Fruit fly (Drosophila melanogaster) S2 (cell line): ENCODE results near the gene r-l.

Source experiments
- CG8478 ChIP-seq: fragments of >200 bp; optimal IDR thresholded peaks from 2 replicates; lab custom pipeline; 2018
- CTCF ChIP-seq, 2 experiments: fragments of >200 bp; optimal IDR thresholded peaks; 2 replicates each; lab custom pipeline; 2018

r-l gene

dm6 chr3R:21073141-21073540, at the start of gene r-l:
TSS of gene r-l (minus strand) at chr3R:21073319.
- peak; percentile 30 to 49 for TF ChIP-seq CTCF (optimal IDR thresholded peaks at IDR 0.05; lab: Kevin White, UChicago)
- TF ChIP-seq CG8478 (lab: Kevin White, UChicago): no peak

DNA sequence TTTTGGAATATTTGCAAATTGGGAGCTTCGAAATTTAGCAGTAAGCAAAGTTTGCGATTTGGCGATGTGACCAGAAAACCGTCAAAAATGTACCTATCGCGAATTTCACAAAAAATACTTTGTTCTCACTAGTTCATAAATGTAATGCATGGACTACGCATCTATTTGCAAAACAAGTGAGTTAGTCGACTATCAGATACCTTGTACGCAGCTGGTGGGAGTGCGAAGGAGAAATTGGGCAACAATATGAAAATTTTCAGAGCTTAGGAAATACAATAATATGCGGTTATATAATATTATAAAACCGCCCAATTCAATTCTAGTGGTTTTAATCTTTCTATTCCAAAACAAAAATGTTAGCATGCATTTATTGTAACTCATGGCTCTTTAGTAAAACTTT, 45.7 kb upstream of the r-l start, which contains the start of gene Bdbt:
Bdbt (minus strand) TSS at position 73 of the 400 bp plus-strand sequence.
- TF ChIP-seq CG8478 (lab: Kevin White, UChicago): no peak
- no peak for TF ChIP-seq CTCF (optimal IDR thresholded peaks at IDR 0.05; lab: Kevin White, UChicago)

dm6 chr3R:21116057-21116456, 42.9 kb upstream of the r-l start, which contains the start of gene ppan:
TSS of gene ppan (plus strand) at chr3R:21116254.
- TF ChIP-seq CTCF (optimal IDR thresholded peaks at IDR 0.05; lab: Kevin White, UChicago): no peak
- no peak for TF ChIP-seq CG8478 (lab: Kevin White, UChicago)

DNA sequence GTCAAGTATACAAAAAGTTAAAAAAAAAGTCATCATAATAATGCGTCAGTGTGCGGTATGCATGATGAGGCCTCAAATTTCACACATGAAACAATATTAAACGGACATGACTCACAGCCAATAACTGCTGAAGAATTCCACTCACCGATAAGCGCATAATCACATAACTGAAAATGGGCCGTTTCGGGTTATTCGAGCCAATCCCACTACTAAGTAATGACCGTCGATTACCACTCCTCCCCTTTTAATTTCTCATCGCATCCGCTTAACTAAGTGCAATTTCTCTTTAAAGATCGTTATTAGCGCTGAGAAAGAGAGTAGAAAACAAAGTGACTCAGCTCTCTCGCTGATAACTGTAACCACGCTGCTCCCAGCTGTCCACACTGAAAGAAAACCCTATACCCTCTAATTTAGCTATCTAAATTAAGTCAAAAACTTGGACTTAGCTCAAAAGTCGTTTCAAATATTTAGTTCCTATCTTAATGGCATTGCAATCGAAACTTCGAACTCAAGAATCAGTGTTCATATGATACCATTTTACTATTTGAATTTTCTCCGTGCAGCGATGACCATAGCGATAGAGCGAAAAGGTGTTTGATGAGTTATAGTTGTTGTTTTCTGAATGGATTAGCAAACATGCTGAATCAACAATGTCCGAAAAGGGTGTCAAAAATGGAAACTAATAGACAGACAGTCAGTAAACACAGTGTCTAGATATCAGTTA, 39.8 kb upstream of the r-l start:
- TF ChIP-seq CTCF (optimal IDR thresholded peaks at IDR 0.05; lab: Kevin White, UChicago): no peak
- no peak for TF ChIP-seq CG8478 (lab: Kevin White, UChicago)

DNA sequence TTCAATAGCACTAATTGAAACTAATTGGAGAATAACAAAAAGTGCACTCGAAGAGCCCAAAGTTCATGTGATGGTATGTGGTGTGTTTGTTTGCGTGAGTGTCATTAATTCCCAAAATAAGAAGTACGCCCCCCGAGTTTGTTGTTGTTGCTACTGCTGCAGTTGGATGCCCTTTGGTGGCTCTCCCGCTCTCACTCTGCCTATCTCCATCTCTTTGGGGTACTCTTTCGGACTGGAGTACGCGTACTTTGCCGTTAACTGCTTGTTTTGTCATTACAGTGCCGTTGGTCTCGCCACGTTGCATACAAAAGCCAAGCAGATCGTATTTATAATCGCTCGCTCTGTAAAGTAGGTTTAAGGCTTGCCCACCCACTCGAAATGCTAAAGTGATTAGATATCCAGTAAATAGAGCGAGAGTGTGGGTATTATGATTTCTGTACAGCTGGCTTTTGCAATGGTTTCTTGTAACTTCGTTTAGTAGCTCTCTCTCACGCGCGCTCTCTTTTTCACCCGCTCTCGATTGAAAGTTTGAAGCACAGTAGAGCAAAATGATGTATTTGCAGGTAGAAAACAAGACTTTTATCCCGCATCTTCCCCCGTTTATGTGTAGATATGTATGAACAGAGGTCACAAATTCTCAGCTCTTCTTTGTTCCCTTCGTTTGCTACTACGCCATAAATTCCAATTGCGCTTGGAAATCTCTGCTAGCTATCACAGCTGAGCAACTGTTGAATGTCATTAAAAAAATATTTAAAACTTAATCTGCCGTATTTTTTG, 39.0 kb upstream of the r-l start:
- TF ChIP-seq CG8478 (lab: Kevin White, UChicago) (no peak), CTCF (optimal IDR thresholded peaks at IDR 0.05; lab: Kevin White, UChicago) (no peak)

DNA sequence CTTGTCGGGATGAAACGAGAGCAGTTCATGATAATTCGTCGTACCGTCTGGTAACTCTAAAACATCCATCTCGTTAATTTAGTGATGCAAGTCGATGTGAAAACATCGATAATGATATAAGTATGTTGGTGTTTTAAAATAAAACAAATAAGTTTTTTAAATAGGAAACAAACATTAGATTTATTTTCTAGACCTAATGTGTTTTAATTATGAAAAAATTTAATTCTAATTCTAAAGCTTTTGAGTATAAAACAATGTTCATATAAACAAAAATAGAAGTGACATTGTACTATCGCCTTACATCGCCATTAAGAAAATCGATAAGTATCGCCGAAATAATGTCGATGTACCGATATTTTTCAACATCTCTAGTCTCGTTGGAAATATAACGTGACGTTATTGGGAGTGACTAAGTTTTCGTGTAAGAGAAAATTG, 37.9 kb upstream of the r-l start, which contains the start of gene Rab11:
Rab11 (plus strand) TSS at position 363 of the 435 bp plus-strand sequence.
- TF ChIP-seq CG8478 (lab: Kevin White, UChicago): no peak

- TF ChIP-seq CG8478 (lab: Kevin White, UChicago) (no peak), CTCF (optimal IDR thresholded peaks at IDR 0.05; lab: Kevin White, UChicago) (no peak)
Observed at dm6 chr3R:21109712-21110111, 36.6 kb upstream of the r-l start.

DNA sequence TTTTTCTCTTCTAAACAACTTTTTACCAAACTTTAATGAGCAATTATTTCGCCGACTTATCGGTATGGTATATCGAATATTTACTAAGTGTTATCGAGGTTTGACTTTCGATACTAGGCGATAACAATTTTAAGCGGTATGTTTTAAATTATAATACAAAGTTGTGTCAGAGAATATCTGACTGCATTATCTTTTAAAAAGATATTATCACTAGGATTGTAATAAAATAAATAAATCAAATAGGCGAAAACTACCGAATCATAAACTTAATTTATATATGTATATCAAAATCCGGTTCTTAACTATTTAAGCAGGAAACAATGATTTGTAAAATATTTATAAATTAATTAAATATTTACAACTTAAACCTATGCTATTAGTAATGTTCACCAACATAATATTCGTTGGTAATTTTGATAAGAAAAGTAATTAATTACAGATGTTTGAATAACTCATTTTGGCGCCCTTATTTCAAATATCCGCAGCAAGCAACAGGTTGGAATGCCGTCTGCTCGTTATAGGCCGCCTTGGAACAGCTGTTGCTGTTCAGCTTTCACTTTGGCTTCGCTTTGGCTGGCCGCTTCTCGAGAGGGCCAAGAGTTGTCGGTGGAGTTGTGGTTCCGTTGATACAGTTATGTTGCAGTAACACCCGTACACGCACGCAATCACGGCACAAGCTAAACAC, 34.9 kb upstream of the r-l start, which contains the start of the genes Sec15 and rtet:
Sec15 (minus strand) TSS at position 66 of the 685 bp plus-strand sequence.
rtet (plus strand) TSS at position 540 of the 685 bp plus-strand sequence.
- TF ChIP-seq CTCF (optimal IDR thresholded peaks at IDR 0.05; lab: Kevin White, UChicago) (no peak), CG8478 (lab: Kevin White, UChicago) (no peak)

DNA sequence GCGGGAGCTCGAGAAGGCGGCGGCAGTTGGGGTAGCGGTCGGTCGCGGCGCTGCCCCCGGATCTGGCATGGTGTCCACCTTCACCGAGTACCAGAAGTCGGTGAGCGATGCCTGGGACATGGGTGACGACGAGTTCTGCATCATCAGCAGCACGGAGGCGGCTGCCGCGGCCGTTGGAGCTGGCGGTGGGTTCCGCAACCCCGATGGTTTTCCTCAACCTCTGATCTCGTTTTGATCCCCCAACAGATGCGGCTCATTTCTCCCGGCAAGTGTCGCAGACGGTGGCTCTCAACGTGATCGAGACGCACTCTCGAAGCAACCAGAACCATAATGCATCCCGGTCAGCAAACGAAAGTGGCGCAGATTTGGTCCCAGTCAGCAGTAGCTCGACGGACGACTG, 29.4 kb upstream of the r-l start:
- TF ChIP-seq CG8478 (lab: Kevin White, UChicago) (no peak), CTCF (optimal IDR thresholded peaks at IDR 0.05; lab: Kevin White, UChicago) (no peak)

DNA sequence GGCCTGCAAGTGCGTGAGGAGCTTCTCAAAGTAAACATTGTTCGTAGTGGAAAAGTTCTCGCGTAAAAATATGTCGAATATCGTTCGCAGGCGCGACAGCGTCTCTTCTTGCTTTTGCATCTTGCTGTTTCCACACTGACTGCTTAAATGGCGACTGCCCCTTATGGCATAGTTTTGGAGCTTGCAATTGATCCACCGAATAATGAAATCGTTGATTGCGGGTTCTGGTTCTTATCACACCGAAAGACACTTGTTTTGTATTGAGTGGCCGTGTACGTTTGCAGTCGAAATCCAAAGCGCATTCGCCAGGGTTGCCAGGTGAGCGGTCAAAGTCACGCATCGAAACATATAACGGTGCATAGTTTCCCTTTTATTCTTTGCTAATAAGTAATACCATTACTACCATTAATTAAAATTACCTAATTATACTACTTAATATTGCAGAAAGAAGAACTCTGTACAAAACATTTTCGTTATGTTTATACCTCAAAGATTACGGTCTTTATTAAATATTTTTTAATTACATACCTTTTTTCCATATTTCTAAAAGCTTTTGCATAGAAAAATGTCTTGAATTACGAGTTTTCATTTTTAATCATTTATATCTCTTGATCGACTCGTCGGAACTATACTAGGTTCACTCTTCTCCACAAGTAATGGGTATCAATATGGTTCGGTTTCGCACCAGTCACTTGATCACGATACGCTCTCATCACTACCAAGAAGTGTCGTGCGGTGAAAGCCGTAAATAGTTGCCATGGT, 28.5 kb upstream of the r-l start, which contains the start of the genes CG7044 and Tbc1d22:
CG7044 (minus strand) TSS at position 266 of the 762 bp plus-strand sequence.
Tbc1d22 (plus strand) TSS at position 747 of the 762 bp plus-strand sequence.
- TF ChIP-seq CG8478 (lab: Kevin White, UChicago) (no peak), CTCF (optimal IDR thresholded peaks at IDR 0.05; lab: Kevin White, UChicago) (no peak)

dm6 chr3R:21097631-21098117, 24.6 kb upstream of the r-l start, which contains the start of gene RhoGAP93B:
TSS of gene RhoGAP93B (minus strand) at chr3R:21097827.
- TF ChIP-seq CG8478 (lab: Kevin White, UChicago): no peak
- peak; percentile 4 to 10 for TF ChIP-seq CTCF (optimal IDR thresholded peaks at IDR 0.05; lab: Kevin White, UChicago)

DNA sequence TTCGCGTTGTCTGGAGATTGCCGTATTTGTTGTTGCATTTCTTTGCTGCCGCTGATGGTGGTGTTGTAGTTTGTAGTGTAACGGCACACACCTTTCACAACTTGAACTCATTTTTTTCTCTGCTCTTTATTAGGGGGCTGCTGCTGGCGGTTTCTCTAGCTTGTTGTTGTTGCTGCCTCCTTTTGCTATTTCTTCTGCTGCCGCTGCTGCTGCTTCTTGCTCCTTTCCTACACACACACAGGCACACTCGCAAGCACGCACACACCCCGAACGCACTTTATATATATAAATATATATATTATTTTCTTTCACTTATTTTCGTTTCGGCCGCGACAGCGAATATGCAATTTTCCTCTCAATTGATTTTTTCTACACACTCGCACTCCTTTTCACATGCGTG, 24.0 kb upstream of the r-l start:
- no peak for TF ChIP-seq CTCF (optimal IDR thresholded peaks at IDR 0.05; lab: Kevin White, UChicago)
- TF ChIP-seq CG8478 (lab: Kevin White, UChicago): no peak

DNA sequence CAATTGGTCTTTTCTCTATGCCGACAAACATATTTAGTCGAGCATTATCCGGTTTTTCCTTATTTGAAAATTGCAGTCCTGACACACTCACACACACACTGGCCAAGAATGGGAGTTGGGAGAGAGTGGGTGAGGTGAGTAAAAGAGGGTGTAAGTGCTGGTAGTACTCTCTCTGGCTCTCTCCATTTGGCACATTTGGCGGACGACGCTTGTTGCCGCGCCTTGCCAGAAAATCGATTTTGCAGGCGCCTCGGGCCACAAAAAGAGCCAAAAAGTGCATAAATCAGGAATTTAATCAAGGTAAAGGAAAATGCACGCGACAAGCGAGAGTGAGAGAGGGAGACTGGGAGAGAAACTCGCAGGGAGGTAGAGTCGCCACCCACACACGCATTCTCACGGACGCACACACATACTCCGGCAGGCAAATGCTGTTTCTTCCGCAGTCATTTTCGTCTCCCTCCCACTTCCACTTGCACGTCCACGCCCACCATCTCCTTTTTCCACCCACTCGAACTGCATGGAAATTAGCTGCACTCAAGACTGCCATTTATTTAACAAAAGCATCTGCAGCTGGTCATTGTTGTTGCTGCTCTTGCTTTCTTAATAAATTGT, 23.5 kb upstream of the r-l start:
- no peak for TF ChIP-seq CTCF (optimal IDR thresholded peaks at IDR 0.05; lab: Kevin White, UChicago)
- no peak for TF ChIP-seq CG8478 (lab: Kevin White, UChicago)
